In the genomic region with DNA sequence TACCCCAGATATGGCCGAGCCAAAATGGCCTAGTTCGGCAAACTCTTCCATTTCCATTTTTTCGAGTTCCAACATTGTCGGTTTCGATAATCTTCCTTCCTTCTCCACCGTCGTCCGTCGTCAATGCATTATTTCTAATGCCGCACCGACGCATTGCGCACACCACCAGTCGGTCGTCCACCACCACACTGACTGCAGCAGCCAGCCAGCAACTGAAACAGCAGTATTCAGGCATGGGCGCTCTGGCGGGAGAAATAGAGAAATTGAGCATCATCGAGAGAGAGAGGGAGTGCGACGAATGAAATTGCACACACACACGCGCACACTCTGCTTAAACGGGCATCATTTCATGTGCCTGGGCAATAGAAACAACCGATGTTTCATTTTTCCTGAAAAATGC, we compare ENCODE assay signal across 5 worm cellular contexts.
TF ChIP-seq lines count a peak whose summit lies in the region.

No protein-coding gene starts in this region.

TF ChIP-seq in whole organism, L1 larva, 84 proteins besides CTCF, POLR2A, EP300 and RAD21 (continues in another document):
- TF ChIP-seq mep-1 (tag; optimal IDR thresholded peaks at IDR 0.05; lab: Kevin White, UChicago) (no peak), ztf-11 (tag; optimal IDR thresholded peaks at IDR 0.05; lab: Kevin White, UChicago) (peak in 1 of 2 experiments; percentile 51), dpl-1 (GFP tag; optimal IDR thresholded peaks at IDR 0.05; lab: Kevin White, UChicago) (no peak), blmp-1 (tag; optimal IDR thresholded peaks at IDR 0.05; lab: Kevin White, UChicago) (no peak), ets-5 (GFP tag; IDR thresholded peaks at IDR 0.05; lab: Robert Waterston, UW) (no peak), rnt-1 (tag; optimal IDR thresholded peaks at IDR 0.05; lab: Kevin White, UChicago) (peak; percentile 39), F16B12.6 (tag; optimal IDR thresholded peaks at IDR 0.05; lab: Kevin White, UChicago) (no peak), ceh-88 (GFP tag; IDR thresholded peaks at IDR 0.05; lab: Robert Waterston, UW) (no peak), egl-13 (tag; optimal IDR thresholded peaks at IDR 0.05; lab: Kevin White, UChicago) (peak; percentile 83), egl-27 (tag; optimal IDR thresholded peaks at IDR 0.05; lab: Kevin White, UChicago) (no peak), skn-1 (tag; optimal IDR thresholded peaks at IDR 0.05; lab: Kevin White, UChicago) (peak; percentile 15), nhr-11 (tag; optimal IDR thresholded peaks at IDR 0.05; lab: Kevin White, UChicago) (no peak), efl-3 (GFP tag; optimal IDR thresholded peaks at IDR 0.05; lab: Kevin White, UChicago) (no peak), aha-1 (tag; optimal IDR thresholded peaks at IDR 0.05; lab: Kevin White, UChicago) (no peak), pag-3 (tag; optimal IDR thresholded peaks at IDR 0.05; lab: Kevin White, UChicago; ENCODE audit: borderline replicate concordance, insufficient read depth) (no peak), fkh-10 (GFP tag; optimal IDR thresholded peaks at IDR 0.05; lab: Kevin White, UChicago) (no peak), hlh-17 (GFP tag; optimal IDR thresholded peaks at IDR 0.05; lab: Kevin White, UChicago; ENCODE audit: borderline replicate concordance) (no peak)

TF ChIP-seq in whole organism, L3 larva, 47 proteins besides CTCF, POLR2A, EP300 and RAD21 (continues in another document):
- TF ChIP-seq unc-39 (tag; optimal IDR thresholded peaks at IDR 0.05; lab: Kevin White, UChicago) (no peak), fkh-2 (tag; optimal IDR thresholded peaks at IDR 0.05; lab: Kevin White, UChicago) (no peak), ztf-11 (tag; optimal IDR thresholded peaks at IDR 0.05; lab: Kevin White, UChicago) (no peak), ceh-28 (tag; optimal IDR thresholded peaks at IDR 0.05; lab: Kevin White, UChicago) (no peak), elt-2 (tag; optimal IDR thresholded peaks at IDR 0.05; lab: Kevin White, UChicago) (peak; percentile 50), R02D3.7 (tag; optimal IDR thresholded peaks at IDR 0.05; lab: Kevin White, UChicago) (no peak), nhr-11 (tag; optimal IDR thresholded peaks at IDR 0.05; lab: Kevin White, UChicago) (no peak), elt-3 (tag; optimal IDR thresholded peaks at IDR 0.05; lab: Kevin White, UChicago) (no peak), nhr-25 (tag; optimal IDR thresholded peaks at IDR 0.05; lab: Kevin White, UChicago) (no peak), nhr-77 (tag; optimal IDR thresholded peaks at IDR 0.05; lab: Kevin White, UChicago) (no peak), nhr-76 (tag; optimal IDR thresholded peaks at IDR 0.05; lab: Kevin White, UChicago) (no peak), ceh-82 (tag; optimal IDR thresholded peaks at IDR 0.05; lab: Kevin White, UChicago) (no peak), aly-2 (tag; optimal IDR thresholded peaks at IDR 0.05; lab: Kevin White, UChicago) (no peak), ama-1 (optimal IDR thresholded peaks at IDR 0.05; lab: Kevin White, UChicago) (peak; percentile 59), fkh-10 (GFP tag; optimal IDR thresholded peaks at IDR 0.05; lab: Kevin White, UChicago) (no peak), lin-15B (tag; optimal IDR thresholded peaks at IDR 0.05; lab: Kevin White, UChicago) (peak; percentile 35), ZK546.5 (tag; optimal IDR thresholded peaks at IDR 0.05; lab: Kevin White, UChicago) (no peak), nhr-12 (tag; optimal IDR thresholded peaks at IDR 0.05; lab: Kevin White, UChicago) (no peak), nfya-1 (tag; optimal IDR thresholded peaks at IDR 0.05; lab: Kevin White, UChicago; ENCODE audit: insufficient read depth) (peak; percentile 78)

TF ChIP-seq in whole organism, early embryonic, 17 proteins besides CTCF, POLR2A, EP300 and RAD21:
- TF ChIP-seq flt-1 (GFP tag; IDR thresholded peaks at IDR 0.05; lab: Robert Waterston, UW) = no peak
- 0 out of 2 replicates have a peak, but pooled peaks have one; percentile 16 for TF ChIP-seq tbx-37 (GFP tag; conservative IDR thresholded peaks at IDR 0.05; lab: Robert Waterston, UW)
- TF ChIP-seq ceh-13 (GFP tag; optimal IDR thresholded peaks at IDR 0.05; lab: Kevin White, UChicago) = no peak
- no peak for TF ChIP-seq hnd-1 (tag; optimal IDR thresholded peaks at IDR 0.05; lab: Kevin White, UChicago)
- TF ChIP-seq hmg-4 (GFP tag; optimal IDR thresholded peaks at IDR 0.05; lab: Kevin White, UChicago) = peak; percentile 31
- peak; percentile 44 for TF ChIP-seq F13C5.2 (tag; optimal IDR thresholded peaks at IDR 0.05; lab: Kevin White, UChicago)
- TF ChIP-seq B0310.2 (tag; optimal IDR thresholded peaks at IDR 0.05; lab: Kevin White, UChicago) = no peak
- TF ChIP-seq tbx-11 (GFP tag; IDR thresholded peaks at IDR 0.05; lab: Robert Waterston, UW) = no peak
- TF ChIP-seq ets-7 (tag; optimal IDR thresholded peaks at IDR 0.05; lab: Kevin White, UChicago) = no peak
- TF ChIP-seq sea-1 (GFP tag; conservative IDR thresholded peaks at IDR 0.05; lab: Robert Waterston, UW) = no peak
- TF ChIP-seq hmbx-1 (tag; optimal IDR thresholded peaks at IDR 0.05; lab: Kevin White, UChicago) = no peak
- 0 out of 2 replicates have a peak, but pooled peaks have one; percentile 43 for TF ChIP-seq scrt-1 (GFP tag; IDR thresholded peaks at IDR 0.05; lab: Robert Waterston, UW)
- TF ChIP-seq pes-1 (GFP tag; IDR thresholded peaks at IDR 0.05; lab: Robert Waterston, UW) = no peak
- TF ChIP-seq ceh-36 (tag; optimal IDR thresholded peaks at IDR 0.05; lab: Kevin White, UChicago) = no peak
- TF ChIP-seq ama-1 (optimal IDR thresholded peaks at IDR 0.05; lab: Kevin White, UChicago) = no peak
- TF ChIP-seq tra-4 (tag; optimal IDR thresholded peaks at IDR 0.05; lab: Kevin White, UChicago) = no peak
- no peak for TF ChIP-seq aly-1 (tag; optimal IDR thresholded peaks at IDR 0.05; lab: Kevin White, UChicago)

TF ChIP-seq in whole organism, midembryonic, 9 proteins besides CTCF, POLR2A, EP300 and RAD21:
- 0 out of 2 replicates have a peak, but pooled peaks have one; percentile 26 for TF ChIP-seq flt-1 (GFP tag; IDR thresholded peaks at IDR 0.05; lab: Robert Waterston, UW)
- no peak for TF ChIP-seq cog-1 (tag; optimal IDR thresholded peaks at IDR 0.05; lab: Kevin White, UChicago)
- peak; percentile 55; the same call in 1 of the 2 replicates for TF ChIP-seq ztf-23 (GFP tag; IDR thresholded peaks at IDR 0.05; lab: Robert Waterston, UW)

TF ChIP-seq in whole organism, young adult, 124 proteins besides CTCF, POLR2A, EP300 and RAD21 (continues in another document):
- no peak for TF ChIP-seq cebp-2 (GFP tag; IDR thresholded peaks at IDR 0.05; lab: Robert Waterston, UW)
- TF ChIP-seq dox-1 (GFP tag; IDR thresholded peaks at IDR 0.05; lab: Robert Waterston, UW) = peak; percentile 75
- no peak for TF ChIP-seq him-1 (tag; optimal IDR thresholded peaks at IDR 0.05; lab: Kevin White, UChicago)
- peak; percentile 78 for TF ChIP-seq attf-5 (GFP tag; optimal IDR thresholded peaks at IDR 0.05; lab: Kevin White, UChicago)
- no peak for TF ChIP-seq rpc-1 (optimal IDR thresholded peaks at IDR 0.05; lab: Kevin White, UChicago)
- TF ChIP-seq rpc-1 (tag; optimal IDR thresholded peaks at IDR 0.05; lab: Kevin White, UChicago) = no peak
- peak; percentile 87 for TF ChIP-seq nhr-80 (tag; optimal IDR thresholded peaks at IDR 0.05; lab: Kevin White, UChicago)
- TF ChIP-seq lsl-1 (GFP tag; optimal IDR thresholded peaks at IDR 0.05; lab: Kevin White, UChicago) = no peak
- no peak for TF ChIP-seq snpc-1.1 (tag; optimal IDR thresholded peaks at IDR 0.05; lab: Kevin White, UChicago; ENCODE audit: insufficient read depth)
- TF ChIP-seq F37B4.10 (GFP tag; IDR thresholded peaks at IDR 0.05; lab: Robert Waterston, UW) = no peak
- no peak for TF ChIP-seq madf-8 (GFP tag; conservative IDR thresholded peaks at IDR 0.05; lab: Robert Waterston, UW)
- no peak for TF ChIP-seq lin-35 (GFP tag; optimal IDR thresholded peaks at IDR 0.05; lab: Kevin White, UChicago)
- TF ChIP-seq ztf-25 (GFP tag; IDR thresholded peaks at IDR 0.05; lab: Robert Waterston, UW) = 0 out of 2 replicates have a peak, but pooled peaks have one; percentile 48
- TF ChIP-seq dpff-1 (tag; optimal IDR thresholded peaks at IDR 0.05; lab: Kevin White, UChicago) = no peak
- no peak for TF ChIP-seq rcor-1 (GFP tag; IDR thresholded peaks at IDR 0.05; lab: Robert Waterston, UW)
- TF ChIP-seq K12H6.12 (tag; optimal IDR thresholded peaks at IDR 0.05; lab: Kevin White, UChicago) = peak; percentile 58
- TF ChIP-seq mcd-1 (GFP tag; IDR thresholded peaks at IDR 0.05; lab: Robert Waterston, UW) = peak; percentile 39; the same call in 1 of the 2 replicates
- TF ChIP-seq lir-1 (GFP tag; conservative IDR thresholded peaks at IDR 0.05; lab: Robert Waterston, UW) = no peak
- TF ChIP-seq ztf-6 (GFP tag; IDR thresholded peaks at IDR 0.05; lab: Robert Waterston, UW) = 0 out of 2 replicates have a peak, but pooled peaks have one; percentile 37
- no peak for TF ChIP-seq mes-4 (tag; optimal IDR thresholded peaks at IDR 0.05; lab: Kevin White, UChicago)
- 0 out of 2 replicates have a peak, but pooled peaks have one; percentile 26 for TF ChIP-seq let-526 (GFP tag; IDR thresholded peaks at IDR 0.05; lab: Robert Waterston, UW)
- TF ChIP-seq efl-1 (GFP tag; optimal IDR thresholded peaks at IDR 0.05; lab: Kevin White, UChicago) = no peak
- no peak for TF ChIP-seq snpc-4 (GFP tag; optimal IDR thresholded peaks at IDR 0.05; lab: Kevin White, UChicago)
- TF ChIP-seq snpc-4 (tag; optimal IDR thresholded peaks at IDR 0.05; lab: Kevin White, UChicago) = peak in 2 of 4 experiments; percentile 20 to 32
- TF ChIP-seq akir-1 (GFP tag; optimal IDR thresholded peaks at IDR 0.05; lab: Kevin White, UChicago) = no peak
- no peak for TF ChIP-seq Y79H2A.3 (GFP tag; conservative IDR thresholded peaks at IDR 0.05; lab: Robert Waterston, UW)
- TF ChIP-seq snpc-1.3 (tag; optimal IDR thresholded peaks at IDR 0.05; lab: Kevin White, UChicago; ENCODE audit: insufficient read depth) = no peak
- TF ChIP-seq unc-62 (GFP tag; optimal IDR thresholded peaks at IDR 0.05; lab: Kevin White, UChicago) = no peak
- TF ChIP-seq ceh-91 (GFP tag; IDR thresholded peaks at IDR 0.05; lab: Robert Waterston, UW) = no peak
- TF ChIP-seq Y56A3A.18 (GFP tag; IDR thresholded peaks at IDR 0.05; lab: Robert Waterston, UW) = no peak
- peak; percentile 21 for TF ChIP-seq somi-1 (GFP tag; optimal IDR thresholded peaks at IDR 0.05; lab: Kevin White, UChicago)
- no peak for TF ChIP-seq ztf-3 (GFP tag; optimal IDR thresholded peaks at IDR 0.05; lab: Kevin White, UChicago)
- no peak for TF ChIP-seq B0336.3 (GFP tag; IDR thresholded peaks at IDR 0.05; lab: Robert Waterston, UW)
- TF ChIP-seq ztf-18 (tag; optimal IDR thresholded peaks at IDR 0.05; lab: Kevin White, UChicago) = peak; percentile 46
- peak; percentile 18 for TF ChIP-seq die-1 (tag; optimal IDR thresholded peaks at IDR 0.05; lab: Kevin White, UChicago)
- TF ChIP-seq Y67H2A.10 (GFP tag; conservative IDR thresholded peaks at IDR 0.05; lab: Robert Waterston, UW) = no peak
- no peak for TF ChIP-seq ceh-79 (tag; optimal IDR thresholded peaks at IDR 0.05; lab: Kevin White, UChicago)
- TF ChIP-seq ztf-22 (GFP tag; optimal IDR thresholded peaks at IDR 0.05; lab: Kevin White, UChicago) = no peak
